Worm (Caenorhabditis elegans): ENCODE measurements around the gene chil-15.

DNA sequence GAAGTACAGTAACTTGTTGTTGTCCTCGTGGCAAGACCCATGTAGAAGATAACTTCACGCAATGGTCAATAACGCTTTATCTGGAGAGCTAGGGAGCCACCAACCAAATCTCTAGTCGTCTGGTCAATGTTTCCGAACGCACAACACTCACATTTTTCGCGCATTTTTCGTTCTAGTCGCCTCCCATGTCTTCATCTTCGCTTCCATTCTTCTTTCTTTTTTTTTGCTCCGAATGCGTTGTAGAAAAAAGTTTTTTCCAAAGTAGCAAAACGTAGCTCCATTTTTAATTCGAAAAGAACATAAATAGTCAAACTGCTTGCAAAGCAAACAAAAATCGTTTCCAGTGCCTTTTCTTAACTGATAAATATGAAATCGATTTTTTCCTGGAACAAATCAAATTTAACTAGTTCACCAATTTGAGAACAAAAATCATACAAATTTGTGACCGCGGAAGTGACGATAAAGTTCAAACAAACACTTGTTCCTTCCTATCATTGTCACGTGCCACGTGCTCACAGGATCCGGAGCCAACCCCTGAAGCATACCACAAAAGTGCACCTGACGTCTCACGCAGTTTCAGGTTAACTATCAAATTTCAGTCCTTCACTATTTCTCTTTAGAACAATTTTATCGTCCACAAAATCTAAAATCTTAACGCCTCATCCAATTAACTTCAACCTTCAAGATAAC is 24.4 kb downstream of the chil-15 start:
- TF ChIP-seq nhr-28 (tag; optimal IDR thresholded peaks at IDR 0.05) (no peak), aly-2 (tag; optimal IDR thresholded peaks at IDR 0.05) (no peak), nhr-47 (tag; optimal IDR thresholded peaks at IDR 0.05) (no peak), unc-62 (GFP tag; optimal IDR thresholded peaks at IDR 0.05) (no peak), mep-1 (tag; optimal IDR thresholded peaks at IDR 0.05) (no peak), pqm-1 (tag; optimal IDR thresholded peaks at IDR 0.05) (no peak), unc-86 (tag; optimal IDR thresholded peaks at IDR 0.05) (no peak)
